Worm (Caenorhabditis elegans) whole organism, L2 larva: ENCODE data around the gene C07H6.2.

Experiments used
- lin-13 ChIP-seq: fragments of 150-350 bp; optimal IDR thresholded peaks from 2 replicates; lab custom pipeline; 2014; ENCODE audit warnings: missing biosample characterization, missing genetic modification reagents, missing genetic modification characterization
- nhr-10 ChIP-seq: sonication (generic microtip); optimal IDR thresholded peaks from 2 replicates; lab custom pipeline; 2017; ENCODE audit warnings: missing biosample characterization, missing genetic modification characterization
- nhr-12 ChIP-seq: fragments of 150-350 bp; optimal IDR thresholded peaks from 2 replicates; lab custom pipeline; 2014; ENCODE audit warnings: missing biosample characterization, missing genetic modification characterization
- snpc-4 ChIP-seq: fragments of 150-350 bp; optimal IDR thresholded peaks from 2 replicates; lab custom pipeline; 2014; ENCODE audit warnings: missing biosample characterization, missing genetic modification characterization
- ztf-1 ChIP-seq: fragments of 200-800 bp; sonication (Bioruptor generic); conservative IDR thresholded peaks from 2 replicates; pipeline ENCODE4 v1.3.6; 2022; ENCODE audit warnings: missing genetic modification characterization, missing compliant biosample characterization

ce11 chrIII:7550979-7551378 lies 30.2 kb downstream of the C07H6.2 start:
- TF ChIP-seq lin-13 (GFP tag; lab: Kevin White, UChicago) (no peak), snpc-4 (tag; lab: Kevin White, UChicago) (no peak), nhr-12 (tag; lab: Kevin White, UChicago) (no peak), ztf-1 (GFP tag; lab: Robert Waterston, UW) (no peak), nhr-10 (tag; lab: Kevin White, UChicago) (no peak)
